Worm (Caenorhabditis elegans): ENCODE results near the gene srw-103.

DNA sequence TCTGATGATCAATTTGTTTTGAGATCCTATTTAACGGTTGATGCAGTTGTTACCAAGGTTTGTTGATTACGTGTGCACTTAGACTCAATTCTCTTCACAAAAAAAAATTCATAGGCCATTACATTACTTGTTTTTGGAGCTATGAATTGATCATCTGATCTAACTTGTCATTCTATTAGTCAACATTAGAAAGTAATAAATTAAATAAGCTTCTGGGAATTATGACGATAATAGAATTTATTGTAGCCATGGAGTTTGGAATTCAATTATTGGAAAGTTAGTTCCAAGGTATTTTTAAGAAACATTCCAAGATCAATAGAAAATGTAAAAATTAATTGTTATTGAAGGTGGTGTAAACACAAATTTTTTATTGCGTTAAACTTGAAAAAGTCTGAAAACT, 1.2 kb downstream of the srw-103 start:
- TF ChIP-seq nhr-11 (tag; optimal IDR thresholded peaks at IDR 0.05) = no peak
- no peak for TF ChIP-seq tra-1 (GFP tag; IDR thresholded peaks at IDR 0.05)
- TF ChIP-seq zip-2 (tag; optimal IDR thresholded peaks at IDR 0.05) = no peak
- TF ChIP-seq hmg-1.1 (GFP tag; IDR thresholded peaks at IDR 0.05) = no peak
- no peak for TF ChIP-seq snpc-1.2 (GFP tag; IDR thresholded peaks at IDR 0.05)
- TF ChIP-seq aly-2 (tag; optimal IDR thresholded peaks at IDR 0.05) = no peak
- no peak for TF ChIP-seq fos-1 (tag; optimal IDR thresholded peaks at IDR 0.05)
- TF ChIP-seq pha-4 (GFP tag; IDR thresholded peaks at IDR 0.05) = no peak
- no peak for TF ChIP-seq pha-4 (tag; optimal IDR thresholded peaks at IDR 0.05)
- TF ChIP-seq lin-39 (tag; optimal IDR thresholded peaks at IDR 0.05) = no peak
- TF ChIP-seq nhr-25 (tag; optimal IDR thresholded peaks at IDR 0.05; ENCODE audit: borderline replicate concordance, insufficient read depth) = no peak
- TF ChIP-seq ztf-11 (tag; optimal IDR thresholded peaks at IDR 0.05) = no peak
- no peak for TF ChIP-seq mdl-1 (tag; optimal IDR thresholded peaks at IDR 0.05)
